Fruit fly (Drosophila melanogaster): ENCODE measurements around the gene CalpB.

CalpB gene

dm6 chr3L:9888630-9889130, at the start of gene CalpB, which contains the start of gene Taf2:
Gene CalpB, plus strand, starts transcription at chr3L:9888762.
Gene Taf2, minus strand, starts transcription at chr3L:9888683.
- TF ChIP-seq CTCF (optimal IDR thresholded peaks at IDR 0.05), result peak in 1 of 2 experiments; percentile 30
- no peak for TF ChIP-seq CG8478 (optimal IDR thresholded peaks at IDR 0.05)

dm6 chr3L:9840710-9841109, 47.9 kb upstream of the CalpB start:
- no peak for TF ChIP-seq CG8478 (optimal IDR thresholded peaks at IDR 0.05)
- no peak for TF ChIP-seq CTCF (optimal IDR thresholded peaks at IDR 0.05)

- TF ChIP-seq CG8478 (optimal IDR thresholded peaks at IDR 0.05) (no peak), CTCF (optimal IDR thresholded peaks at IDR 0.05) (no peak)
Observed at dm6 chr3L:9842043-9842442, 46.5 kb upstream of the CalpB start.

dm6 chr3L:9845980-9846538, 42.5 kb upstream of the CalpB start:
- TF ChIP-seq CTCF (optimal IDR thresholded peaks at IDR 0.05) (no peak), CG8478 (optimal IDR thresholded peaks at IDR 0.05) (no peak)

dm6 chr3L:9846577-9847342, 41.8 kb upstream of the CalpB start:
- TF ChIP-seq CG8478 (optimal IDR thresholded peaks at IDR 0.05), result no peak
- no peak for TF ChIP-seq CTCF (optimal IDR thresholded peaks at IDR 0.05)

- TF ChIP-seq CG8478 (optimal IDR thresholded peaks at IDR 0.05) (no peak), CTCF (optimal IDR thresholded peaks at IDR 0.05) (no peak)
Observed at dm6 chr3L:9847420-9847977, 41.1 kb upstream of the CalpB start.

dm6 chr3L:9848744-9849143, 39.8 kb upstream of the CalpB start:
- TF ChIP-seq CG8478 (optimal IDR thresholded peaks at IDR 0.05) (no peak), CTCF (optimal IDR thresholded peaks at IDR 0.05) (no peak)

- TF ChIP-seq CG8478 (optimal IDR thresholded peaks at IDR 0.05), result no peak
- no peak for TF ChIP-seq CTCF (optimal IDR thresholded peaks at IDR 0.05)
Observed at dm6 chr3L:9850114-9850513, 38.4 kb upstream of the CalpB start.

- TF ChIP-seq CTCF (optimal IDR thresholded peaks at IDR 0.05) (no peak), CG8478 (optimal IDR thresholded peaks at IDR 0.05) (no peak)
Observed at dm6 chr3L:9851000-9851671, 37.4 kb upstream of the CalpB start.

- TF ChIP-seq CTCF (optimal IDR thresholded peaks at IDR 0.05), result no peak
- TF ChIP-seq CG8478 (optimal IDR thresholded peaks at IDR 0.05), result no peak
Observed at dm6 chr3L:9853140-9853746, 35.3 kb upstream of the CalpB start.

dm6 chr3L:9853895-9854470, 34.6 kb upstream of the CalpB start:
- no peak for TF ChIP-seq CTCF (optimal IDR thresholded peaks at IDR 0.05)
- no peak for TF ChIP-seq CG8478 (optimal IDR thresholded peaks at IDR 0.05)

- TF ChIP-seq CG8478 (optimal IDR thresholded peaks at IDR 0.05), result no peak
- peak in 1 of 2 experiments; percentile 15 for TF ChIP-seq CTCF (optimal IDR thresholded peaks at IDR 0.05)
Observed at dm6 chr3L:9854583-9855519, 33.7 kb upstream of the CalpB start, which contains the start of gene RasGAP1. Gene RasGAP1, minus strand, starts transcription at chr3L:9855285.

- TF ChIP-seq CG8478 (optimal IDR thresholded peaks at IDR 0.05) (no peak), CTCF (optimal IDR thresholded peaks at IDR 0.05) (no peak)
Observed at dm6 chr3L:9855784-9856426, 32.7 kb upstream of the CalpB start.
